Worm (Caenorhabditis elegans): Measurements from ENCODE around the gene T26A8.3.

Gene T26A8.3

DNA sequence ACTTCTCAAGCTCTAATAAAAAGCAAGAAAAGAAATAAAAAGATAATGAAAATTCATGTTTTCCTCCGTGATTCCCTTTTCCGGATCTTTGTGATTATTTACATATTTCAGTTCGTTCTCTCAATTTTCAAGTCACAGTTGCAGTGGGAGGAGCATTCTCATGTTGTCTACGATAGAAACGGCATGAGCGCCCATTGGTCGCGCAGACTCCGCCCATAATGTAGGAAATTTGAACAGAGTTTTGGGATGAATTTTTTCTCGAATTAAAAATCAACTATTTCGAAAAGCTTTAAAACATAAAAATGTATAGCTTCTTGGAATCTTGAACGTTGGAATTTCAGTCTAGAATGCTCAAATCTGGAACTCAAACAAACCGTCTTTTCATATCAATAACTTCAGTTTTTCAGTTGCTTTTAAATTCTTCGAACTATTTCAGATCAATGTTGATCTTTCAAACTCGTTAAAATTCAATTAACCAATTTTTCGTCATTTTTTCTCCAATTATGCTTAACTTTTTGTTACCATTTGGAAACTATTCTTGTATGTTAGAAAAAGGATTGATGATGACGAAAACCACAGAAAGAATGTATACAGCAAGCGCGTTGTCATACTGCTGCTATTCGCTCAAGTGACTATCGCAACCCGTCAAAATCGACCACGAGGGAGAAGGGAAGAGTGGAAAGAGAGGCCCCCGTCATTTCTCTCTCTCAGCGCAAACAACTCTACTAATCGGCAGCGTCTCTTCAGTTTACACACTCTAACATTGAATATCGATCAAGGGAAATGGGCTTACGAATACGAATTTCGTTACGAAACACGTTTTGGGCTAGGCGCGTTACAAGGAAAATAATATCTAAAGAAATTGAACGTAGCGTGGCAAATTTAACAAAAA lies 5.4 kb upstream of the T26A8.3 start:
- TF ChIP-seq ceh-9 (tag; optimal IDR thresholded peaks at IDR 0.05) = no peak
- peak; percentile 52 for TF ChIP-seq lin-15B (tag; optimal IDR thresholded peaks at IDR 0.05)
- TF ChIP-seq egl-5 (tag; optimal IDR thresholded peaks at IDR 0.05) = no peak
- TF ChIP-seq nhr-237 (tag; optimal IDR thresholded peaks at IDR 0.05) = no peak
- no peak for TF ChIP-seq nhr-12 (tag; optimal IDR thresholded peaks at IDR 0.05)
- no peak for TF ChIP-seq elt-1 (tag; optimal IDR thresholded peaks at IDR 0.05)
- peak; percentile 81 for TF ChIP-seq pha-4 (tag; optimal IDR thresholded peaks at IDR 0.05)
- peak; percentile 52 for TF ChIP-seq jun-1 (tag; optimal IDR thresholded peaks at IDR 0.05)
- TF ChIP-seq ZK546.5 (tag; optimal IDR thresholded peaks at IDR 0.05) = no peak
- no peak for TF ChIP-seq ztf-11 (tag; optimal IDR thresholded peaks at IDR 0.05)
- no peak for TF ChIP-seq nhr-76 (tag; optimal IDR thresholded peaks at IDR 0.05)
- no peak for TF ChIP-seq fkh-10 (GFP tag; optimal IDR thresholded peaks at IDR 0.05)
- no peak for TF ChIP-seq daf-12 (tag; optimal IDR thresholded peaks at IDR 0.05)
- TF ChIP-seq nhr-43 (tag; optimal IDR thresholded peaks at IDR 0.05; ENCODE audit: poor library complexity, severe bottlenecking) = peak; percentile 79
- no peak for TF ChIP-seq nhr-67 (tag; optimal IDR thresholded peaks at IDR 0.05)
- peak; percentile 58 for TF ChIP-seq lsy-12 (tag; optimal IDR thresholded peaks at IDR 0.05)
- TF ChIP-seq unc-39 (tag; optimal IDR thresholded peaks at IDR 0.05) = no peak
- peak; percentile 64 for TF ChIP-seq skn-1 (tag; optimal IDR thresholded peaks at IDR 0.05)
- TF ChIP-seq fkh-2 (tag; optimal IDR thresholded peaks at IDR 0.05) = peak; percentile 42
- peak; percentile 64 for TF ChIP-seq mdl-1 (tag; optimal IDR thresholded peaks at IDR 0.05)
- no peak for TF ChIP-seq nhr-28 (tag; optimal IDR thresholded peaks at IDR 0.05)
- TF ChIP-seq eor-1 (tag; optimal IDR thresholded peaks at IDR 0.05) = no peak
- TF ChIP-seq pqm-1 (tag; optimal IDR thresholded peaks at IDR 0.05) = no peak
- peak; percentile 81 for TF ChIP-seq ceh-28 (tag; optimal IDR thresholded peaks at IDR 0.05)
- TF ChIP-seq ama-1 (optimal IDR thresholded peaks at IDR 0.05) = peak; percentile 99
- TF ChIP-seq hmg-11 (tag; optimal IDR thresholded peaks at IDR 0.05) = no peak
- peak; percentile 57 for TF ChIP-seq tbx-2 (tag; optimal IDR thresholded peaks at IDR 0.05)
- TF ChIP-seq ztf-4 (tag; optimal IDR thresholded peaks at IDR 0.05) = peak; percentile 16
- TF ChIP-seq egl-27 (tag; optimal IDR thresholded peaks at IDR 0.05) = peak; percentile 21
- no peak for TF ChIP-seq mml-1 (tag; optimal IDR thresholded peaks at IDR 0.05)
- TF ChIP-seq ceh-82 (tag; optimal IDR thresholded peaks at IDR 0.05) = peak; percentile 31
- TF ChIP-seq unc-62 (GFP tag; optimal IDR thresholded peaks at IDR 0.05) = peak; percentile 72
- peak; percentile 67 for TF ChIP-seq R02D3.7 (tag; optimal IDR thresholded peaks at IDR 0.05)
- TF ChIP-seq snpc-4 (tag; optimal IDR thresholded peaks at IDR 0.05) = peak; percentile 78
- peak; percentile 86 for TF ChIP-seq nhr-25 (tag; optimal IDR thresholded peaks at IDR 0.05)
- no peak for TF ChIP-seq zag-1 (tag; optimal IDR thresholded peaks at IDR 0.05)
- peak in 1 of 3 experiments; percentile 10 for TF ChIP-seq elt-3 (tag; optimal IDR thresholded peaks at IDR 0.05)
- TF ChIP-seq nfya-1 (tag; optimal IDR thresholded peaks at IDR 0.05; ENCODE audit: insufficient read depth) = peak; percentile 100
- TF ChIP-seq lin-39 (tag; optimal IDR thresholded peaks at IDR 0.05) = peak; percentile 78
- peak; percentile 78 for TF ChIP-seq aly-2 (tag; optimal IDR thresholded peaks at IDR 0.05)
- TF ChIP-seq sea-2 (GFP tag; optimal IDR thresholded peaks at IDR 0.05) = no peak
- peak; percentile 21 for TF ChIP-seq ceh-16 (tag; optimal IDR thresholded peaks at IDR 0.05)
- peak; percentile 35 for TF ChIP-seq elt-2 (tag; optimal IDR thresholded peaks at IDR 0.05)
- TF ChIP-seq nhr-23 (tag; optimal IDR thresholded peaks at IDR 0.05) = peak; percentile 78
- no peak for TF ChIP-seq fos-1 (tag; optimal IDR thresholded peaks at IDR 0.05)
